Fruit fly (Drosophila melanogaster): ENCODE measurements around the gene CG15563.

CG15563 gene

DNA sequence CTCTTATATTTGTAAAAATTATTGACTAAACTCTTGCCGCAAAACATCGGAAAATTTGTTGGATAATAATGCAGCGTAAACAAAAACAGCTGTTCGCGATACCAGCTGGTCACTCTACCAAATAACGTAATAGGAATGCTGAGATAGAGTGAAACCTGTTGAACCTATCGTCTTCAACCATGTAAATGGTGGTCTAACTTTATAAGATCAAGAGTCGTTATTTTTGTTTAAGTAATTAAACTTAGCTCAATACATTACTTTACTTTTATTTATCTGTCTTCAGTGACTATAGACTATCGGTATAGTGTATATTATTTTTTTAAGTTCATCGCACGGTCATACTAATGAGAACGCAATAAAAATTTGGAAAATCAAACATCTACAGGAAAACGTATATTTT, 22.7 kb upstream of the CG15563 start, which contains the start of the genes CG1750 and spn-F (continued):
- peak; percentile 71; the same call in 2 of the 3 replicates for TF ChIP-seq knrl (GFP tag; IDR thresholded peaks at IDR 0.05; ENCODE audit: partially characterized antibody)
- TF ChIP-seq CG12104 (GFP tag; optimal IDR thresholded peaks at IDR 0.05) = no peak
- no peak for TF ChIP-seq jing (GFP tag; optimal IDR thresholded peaks at IDR 0.05)
- no peak for TF ChIP-seq CG10654 (GFP tag; optimal IDR thresholded peaks at IDR 0.05)
- peak; percentile 75 for TF ChIP-seq CG9797 (GFP tag; optimal IDR thresholded peaks at IDR 0.05)
- TF ChIP-seq phol (tag; optimal IDR thresholded peaks at IDR 0.05) = no peak
- peak; percentile 39 for TF ChIP-seq HmgZ (tag; optimal IDR thresholded peaks at IDR 0.05)
- peak; percentile 49; the same call in 2 of the 3 replicates for TF ChIP-seq CG14860 (GFP tag; IDR thresholded peaks at IDR 0.05; ENCODE audit: partially characterized antibody)
- no peak for TF ChIP-seq Spps (tag; optimal IDR thresholded peaks at IDR 0.05)
- TF ChIP-seq CG4820 (GFP tag; optimal IDR thresholded peaks at IDR 0.05) = no peak
- no peak for TF ChIP-seq NfI (GFP tag; optimal IDR thresholded peaks at IDR 0.05)
- peak; percentile 61 for TF ChIP-seq pzg (GFP tag; optimal IDR thresholded peaks at IDR 0.05)
- TF ChIP-seq lov (optimal IDR thresholded peaks at IDR 0.05) = no peak
- no peak for TF ChIP-seq lov (GFP tag; IDR thresholded peaks at IDR 0.05)
- no peak for TF ChIP-seq ham (GFP tag; IDR thresholded peaks at IDR 0.05)
- peak; percentile 82 for TF ChIP-seq BEAF-32 (GFP tag; optimal IDR thresholded peaks at IDR 0.05)
- TF ChIP-seq tio (GFP tag; optimal IDR thresholded peaks at IDR 0.05) = no peak
- peak; percentile 30 for TF ChIP-seq CG12659 (GFP tag; optimal IDR thresholded peaks at IDR 0.05)
- TF ChIP-seq Doc2 (GFP tag; IDR thresholded peaks at IDR 0.05) = no peak
- TF ChIP-seq CG15479 (GFP tag; optimal IDR thresholded peaks at IDR 0.05) = no peak
- no peak for TF ChIP-seq twi (tag; optimal IDR thresholded peaks at IDR 0.05)
- TF ChIP-seq CG9609 (GFP tag; optimal IDR thresholded peaks at IDR 0.05) = no peak
- TF ChIP-seq Opbp (GFP tag; IDR thresholded peaks at IDR 0.05; ENCODE audit: partially characterized antibody) = 0 out of 3 replicates have a peak, but pooled peaks have one; percentile 36
- peak; percentile 84 for TF ChIP-seq CG3995 (GFP tag; optimal IDR thresholded peaks at IDR 0.05)
- peak; percentile 13 for TF ChIP-seq sug (tag; optimal IDR thresholded peaks at IDR 0.05)
- TF ChIP-seq CG17361 (GFP tag; IDR thresholded peaks at IDR 0.05) = 0 out of 3 replicates have a peak, but pooled peaks have one; percentile 19
- peak; percentile 50 for TF ChIP-seq CG14710 (tag; optimal IDR thresholded peaks at IDR 0.05)
- peak; percentile 1 for TF ChIP-seq CTCF (GFP tag; optimal IDR thresholded peaks at IDR 0.05)
- TF ChIP-seq trem (tag; optimal IDR thresholded peaks at IDR 0.05) = peak; percentile 62
- TF ChIP-seq HLHmδ (GFP tag; optimal IDR thresholded peaks at IDR 0.05) = no peak
- TF ChIP-seq fru (optimal IDR thresholded peaks at IDR 0.05) = no peak
- TF ChIP-seq HmgD (GFP tag; optimal IDR thresholded peaks at IDR 0.05) = no peak
- TF ChIP-seq odd (GFP tag; optimal IDR thresholded peaks at IDR 0.05) = no peak
- TF ChIP-seq amos (GFP tag; IDR thresholded peaks at IDR 0.05; ENCODE audit: partially characterized antibody) = peak; percentile 56
- no peak for TF ChIP-seq CG32772 (GFP tag; IDR thresholded peaks at IDR 0.05)
- peak; percentile 73 for TF ChIP-seq hbn (GFP tag; IDR thresholded peaks at IDR 0.05; ENCODE audit: partially characterized antibody)
- TF ChIP-seq CG17802 (tag; optimal IDR thresholded peaks at IDR 0.05) = no peak
- TF ChIP-seq sim (GFP tag; IDR thresholded peaks at IDR 0.05) = no peak
- peak; percentile 99 for TF ChIP-seq CG9437 (GFP tag; optimal IDR thresholded peaks at IDR 0.05)
- TF ChIP-seq Sry-δ (GFP tag; optimal IDR thresholded peaks at IDR 0.05) = peak; percentile 75
- TF ChIP-seq CG2129 (GFP tag; IDR thresholded peaks at IDR 0.05; ENCODE audit: partially characterized antibody) = peak; percentile 56; the same call in 1 of the 2 replicates
- no peak for TF ChIP-seq CG10979 (tag; optimal IDR thresholded peaks at IDR 0.05)
- TF ChIP-seq Mes4 (GFP tag; optimal IDR thresholded peaks at IDR 0.05) = no peak
- peak in 1 of 2 experiments; percentile 0 for TF ChIP-seq Hr78 (GFP tag; optimal IDR thresholded peaks at IDR 0.05)
- no peak for TF ChIP-seq pnt (GFP tag; optimal IDR thresholded peaks at IDR 0.05)
- TF ChIP-seq kah (GFP tag; optimal IDR thresholded peaks at IDR 0.05) = peak; percentile 2
- peak; percentile 64 for TF ChIP-seq stwl (tag; optimal IDR thresholded peaks at IDR 0.05)
- TF ChIP-seq CG10959 (GFP tag; IDR thresholded peaks at IDR 0.05) = no peak
- no peak for TF ChIP-seq CG12071 (GFP tag; optimal IDR thresholded peaks at IDR 0.05)
- peak; percentile 20 for TF ChIP-seq CG13424 (tag; optimal IDR thresholded peaks at IDR 0.05)
- peak; percentile 43 for TF ChIP-seq YL-1 (GFP tag; optimal IDR thresholded peaks at IDR 0.05)

Data from whole organism, embryonic.